Fruit fly (Drosophila melanogaster) whole organism, larva: ENCODE measurements around the gene BigH1.

Experiments
- noc ChIP-seq: fragments of 200-800 bp; sonication (Bioruptor generic); optimal IDR thresholded peaks from 3 replicates; lab custom pipeline; 2019; ENCODE audit warnings: missing biosample characterization, mild to moderate bottlenecking, missing genetic modification characterization, moderate library complexity

The BigH1 gene

DNA sequence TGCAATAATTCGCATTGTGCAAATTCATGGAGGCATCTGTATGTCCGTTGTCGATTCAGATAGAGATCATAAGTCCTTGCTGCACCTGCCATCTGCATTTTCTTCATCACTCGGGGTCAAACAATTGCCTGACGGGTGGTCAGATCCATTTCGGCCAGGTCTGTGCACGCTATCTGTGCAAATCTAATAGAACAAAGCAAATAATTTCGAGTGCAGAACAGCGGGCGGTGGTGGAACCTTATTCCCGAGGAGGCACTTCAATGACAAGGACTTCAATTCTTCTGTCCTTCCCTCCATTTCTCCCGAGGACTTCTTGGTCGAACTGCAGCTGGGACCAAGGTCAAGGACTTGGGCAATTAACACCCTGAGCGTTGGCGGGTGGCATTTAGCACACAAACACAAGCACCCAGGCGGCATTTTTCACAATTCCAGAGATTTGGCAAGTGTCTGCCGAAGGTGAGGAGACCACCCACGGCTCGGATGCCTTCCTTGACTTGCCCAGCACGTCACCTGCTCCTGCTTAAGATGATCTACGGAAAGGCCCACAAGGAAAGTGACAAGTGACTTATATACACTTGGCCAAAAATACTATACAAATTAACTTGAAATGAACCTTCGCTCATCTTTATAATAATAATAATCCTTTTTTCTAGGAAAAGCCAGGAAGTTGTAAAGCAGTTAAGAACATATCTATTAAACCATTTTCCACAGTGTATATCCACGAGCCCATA lies 16.3 kb downstream of the BigH1 start:
- TF ChIP-seq noc: no peak

DNA sequence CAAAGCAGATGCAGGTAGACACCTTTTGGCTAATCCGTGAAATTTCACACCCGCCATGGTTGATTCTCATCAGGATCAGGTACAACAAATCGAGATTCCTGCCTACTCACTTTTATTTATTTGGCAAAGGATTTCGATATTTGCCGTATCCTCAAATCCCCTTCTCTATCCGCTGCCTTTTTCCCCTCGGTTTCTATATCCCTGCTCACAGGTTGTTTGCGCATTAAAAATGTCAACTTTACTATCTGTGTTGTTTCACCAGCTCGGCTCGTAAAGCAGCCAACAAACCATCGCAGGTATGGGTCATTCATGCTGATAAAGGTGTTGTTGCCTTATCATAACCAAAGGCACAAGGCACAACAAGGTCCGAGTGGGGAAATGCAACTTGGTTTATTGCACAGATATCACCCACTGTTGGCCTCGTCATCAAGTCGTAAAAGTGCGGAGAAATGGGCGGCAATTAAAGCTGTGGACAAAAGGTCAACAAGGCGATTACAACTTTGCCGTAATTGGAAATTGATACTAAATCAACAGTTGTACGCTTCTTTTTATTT lies 16.9 kb downstream of the BigH1 start:
- no peak for TF ChIP-seq noc

DNA sequence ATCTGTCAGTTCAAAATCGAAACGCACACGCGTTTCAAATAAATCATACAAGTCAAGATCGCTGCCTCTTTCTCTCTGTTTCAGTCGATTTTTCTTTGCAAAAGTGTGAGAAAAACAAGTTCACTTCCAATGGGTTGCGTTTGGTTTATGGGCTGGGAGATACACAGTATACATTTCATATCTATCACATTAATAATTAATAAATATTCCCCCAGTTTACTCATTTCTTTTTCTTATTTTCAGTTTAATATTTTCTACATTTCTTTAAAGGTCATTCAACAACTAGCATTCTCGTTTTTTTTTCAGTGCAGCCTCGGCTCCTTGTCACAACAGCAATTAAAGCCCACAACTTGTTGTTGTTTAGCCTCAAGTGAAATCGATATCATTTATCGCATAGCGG lies 20.7 kb downstream of the BigH1 start:
- no peak for TF ChIP-seq noc

DNA sequence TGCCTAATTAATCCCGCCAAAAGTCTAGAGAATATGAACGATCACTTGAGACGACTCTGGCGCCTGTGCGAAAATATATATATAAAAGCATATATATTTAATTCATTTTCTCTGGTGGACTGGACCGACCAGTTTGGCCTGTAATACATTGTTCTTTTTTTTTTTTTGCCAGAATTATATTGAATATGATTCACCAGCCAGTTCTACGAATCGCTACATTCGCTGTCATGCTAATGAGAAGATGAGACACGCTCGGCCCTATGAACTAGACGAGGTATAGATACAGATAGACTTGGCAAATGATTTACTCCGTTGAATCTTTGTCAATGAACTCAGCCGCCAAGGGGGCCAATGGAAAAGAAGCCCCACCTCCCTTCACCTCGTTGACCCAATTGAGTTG lies 24.0 kb downstream of the BigH1 start:
- no peak for TF ChIP-seq noc

DNA sequence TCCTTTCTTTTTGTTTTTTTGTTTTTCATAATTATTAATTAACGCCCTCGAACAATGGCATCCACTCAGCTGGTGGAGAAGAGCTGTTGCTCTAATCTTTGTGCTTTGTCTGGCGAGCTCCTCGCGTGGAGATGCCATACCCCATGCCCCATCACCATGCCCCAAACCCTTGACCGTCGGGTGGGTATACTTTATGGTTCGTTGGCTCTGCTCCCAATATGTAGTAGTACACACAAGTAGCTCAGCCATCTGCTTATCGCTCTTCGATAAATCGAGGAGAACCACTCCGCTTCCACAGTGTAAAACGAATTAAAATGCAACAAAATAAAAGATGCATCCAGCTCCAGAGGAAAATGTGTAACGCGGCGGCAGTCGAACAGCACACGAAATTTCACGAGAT lies 26.8 kb downstream of the BigH1 start:
- TF ChIP-seq noc: no peak

DNA sequence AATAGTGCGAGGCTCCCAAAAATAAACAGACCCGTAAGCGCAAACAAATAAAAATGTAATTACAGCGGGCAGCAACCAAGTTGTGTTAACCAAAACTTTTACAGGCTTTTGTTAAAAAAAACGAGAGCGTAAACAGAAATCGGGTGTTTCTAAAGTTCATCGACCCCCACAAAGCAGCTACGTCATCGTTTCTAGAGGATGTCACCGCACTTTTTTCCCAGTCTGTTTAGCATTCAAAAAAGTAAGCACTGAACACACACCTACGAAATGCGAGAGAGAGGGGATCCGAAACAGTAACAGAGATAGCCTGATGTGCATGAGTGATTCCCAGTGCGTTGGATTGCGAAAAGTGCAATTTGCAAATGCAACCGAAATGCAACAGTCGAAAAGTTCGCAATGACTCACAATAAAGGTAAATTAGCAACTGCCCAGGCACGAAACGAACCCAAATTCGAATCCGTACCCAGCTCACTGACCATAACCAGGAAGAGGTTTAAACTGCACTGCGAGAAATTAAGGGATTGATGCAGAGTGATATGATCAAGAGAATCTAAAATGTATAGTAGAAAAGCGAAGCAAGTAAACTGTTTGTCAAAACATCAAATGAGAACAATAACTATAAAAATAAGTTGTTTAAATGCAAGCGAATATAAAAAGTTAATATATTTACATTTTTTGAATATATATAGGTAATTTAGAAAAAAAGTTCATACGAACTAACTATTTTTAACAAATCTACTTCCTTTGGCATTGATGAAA lies 27.9 kb downstream of the BigH1 start:
- no peak for TF ChIP-seq noc

DNA sequence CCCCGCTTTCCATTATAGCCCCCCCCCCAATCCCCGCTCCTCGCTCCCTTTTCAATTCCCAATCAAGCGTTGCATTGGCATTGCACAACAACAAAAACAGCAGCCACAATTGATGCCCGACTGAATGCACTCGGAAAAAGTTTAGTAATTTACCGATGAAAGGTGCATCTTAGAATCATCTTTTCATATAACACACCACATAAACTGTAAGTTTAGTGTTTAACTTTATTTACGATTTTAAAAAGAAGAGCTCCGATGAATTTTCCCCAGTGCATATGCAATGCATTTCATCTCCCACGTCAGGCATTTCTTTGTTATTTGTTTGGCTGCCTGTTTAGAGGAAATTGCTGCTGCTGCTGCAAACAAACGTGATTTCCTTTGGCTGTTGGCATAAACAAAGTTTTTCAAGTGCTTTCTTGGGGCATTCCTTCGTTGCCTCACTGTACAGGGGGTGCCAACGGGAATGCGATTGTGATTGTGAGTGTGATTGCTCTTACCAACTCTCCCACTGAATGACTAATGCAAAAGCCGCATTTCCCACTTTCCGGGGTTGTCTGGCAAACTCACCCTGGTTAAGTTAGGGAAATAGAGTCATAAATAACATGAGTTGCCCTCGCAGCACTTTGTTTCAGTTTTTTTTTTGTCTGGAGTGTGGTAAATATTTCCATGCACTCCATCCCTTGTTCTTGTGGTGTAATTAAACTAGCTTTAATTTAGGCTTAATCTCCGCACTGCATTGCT lies 29.1 kb downstream of the BigH1 start:
- no peak for TF ChIP-seq noc

DNA sequence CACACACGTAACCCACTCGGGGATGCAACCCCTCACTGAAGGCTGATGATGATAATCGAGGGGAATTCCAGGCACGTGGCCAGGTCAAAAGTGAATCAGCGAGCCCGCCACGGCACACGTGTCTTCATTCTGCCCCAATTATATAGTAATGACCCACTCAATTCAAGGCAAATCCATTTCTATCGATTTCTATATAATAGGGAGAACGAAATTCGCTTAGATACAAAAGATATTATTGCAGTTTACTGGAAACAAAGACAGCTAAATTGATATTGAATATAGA lies 29.7 kb downstream of the BigH1 start:
- TF ChIP-seq noc: no peak

DNA sequence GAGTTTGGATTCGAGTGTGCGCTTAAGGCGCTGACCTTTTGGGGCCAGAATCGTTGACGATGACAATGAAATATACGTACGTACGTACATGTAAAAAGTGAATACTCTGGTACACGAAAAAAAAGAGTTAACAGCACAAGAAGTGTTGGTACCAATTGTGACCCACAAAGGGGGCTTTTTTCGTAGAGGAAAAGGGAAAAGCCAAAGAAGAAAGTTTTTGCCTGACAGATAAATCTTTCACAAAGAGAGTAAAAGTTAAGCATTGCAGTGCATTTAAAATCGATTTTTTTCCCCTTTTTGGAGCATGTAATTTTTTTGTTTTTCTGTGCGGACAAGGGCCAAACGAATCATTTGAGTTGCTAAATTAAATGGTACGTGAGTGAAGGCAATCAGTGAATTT lies 31.3 kb downstream of the BigH1 start:
- TF ChIP-seq noc: no peak

DNA sequence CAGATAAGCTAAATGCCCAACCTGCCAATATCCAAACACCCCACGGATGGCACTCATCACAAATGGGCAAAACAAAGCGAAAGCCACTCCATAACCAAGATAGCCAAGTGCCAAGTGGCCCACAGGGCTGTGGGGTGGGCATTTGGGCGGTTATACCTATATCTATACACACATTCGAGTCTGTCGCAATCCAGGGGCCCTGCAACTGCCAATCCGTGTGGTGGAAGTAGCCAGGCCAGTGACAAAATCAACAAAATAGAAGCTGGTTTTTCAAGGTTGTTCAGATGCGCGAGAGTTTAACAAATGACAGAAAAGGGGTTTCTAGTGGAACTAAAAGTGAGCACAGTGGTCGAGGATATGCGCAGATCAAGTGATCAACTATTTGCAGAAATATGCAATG lies 31.8 kb downstream of the BigH1 start:
- no peak for TF ChIP-seq noc

DNA sequence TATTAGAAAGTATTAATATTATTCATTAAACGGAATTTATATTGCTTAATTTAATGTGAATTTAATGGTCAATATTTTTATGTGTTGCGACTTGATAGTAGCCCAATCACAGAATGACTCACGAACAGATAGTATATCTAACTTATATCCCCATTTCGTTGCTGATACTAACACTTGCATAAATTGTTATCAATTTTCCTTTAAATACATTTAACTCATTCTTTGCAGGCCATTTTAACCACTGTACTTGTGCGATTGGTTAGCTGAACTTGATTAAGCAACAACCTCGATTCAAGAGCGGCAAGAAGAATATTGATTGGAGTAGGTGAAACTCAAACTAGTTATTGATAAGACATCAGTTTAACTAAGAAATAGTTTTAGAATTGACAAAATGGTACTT lies 32.4 kb downstream of the BigH1 start:
- TF ChIP-seq noc: no peak

DNA sequence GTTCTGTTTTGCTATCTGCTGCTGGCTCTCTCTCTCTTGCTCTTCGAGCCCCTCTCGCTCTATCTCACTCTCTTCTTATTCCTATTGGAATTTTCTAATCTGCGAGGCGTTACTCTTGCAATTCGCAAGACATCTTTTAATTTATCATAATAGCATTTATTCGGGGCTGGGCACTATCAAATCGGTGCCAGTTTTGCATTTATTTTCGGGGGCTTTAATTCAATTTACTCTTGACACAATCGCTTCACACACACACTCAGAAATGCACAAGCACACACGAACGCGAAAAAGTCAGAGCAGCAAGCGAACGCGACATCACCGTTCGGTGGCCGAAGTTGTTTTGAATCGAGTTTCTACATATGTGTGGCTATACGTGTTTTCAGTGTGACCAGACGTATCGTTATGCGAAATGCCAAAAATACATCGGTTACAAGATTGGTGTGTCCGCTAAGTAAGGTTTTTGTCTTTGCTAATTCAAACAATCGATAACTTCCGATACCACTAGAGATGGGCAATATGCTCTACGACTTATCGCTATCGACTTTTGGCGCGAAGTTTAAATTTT lies 33.8 kb downstream of the BigH1 start, which contains the start of gene Meltrin:
Gene Meltrin, minus strand, starts transcription at position 344 of the 565 bp plus-strand sequence.
- TF ChIP-seq noc: peak; percentile 90

DNA sequence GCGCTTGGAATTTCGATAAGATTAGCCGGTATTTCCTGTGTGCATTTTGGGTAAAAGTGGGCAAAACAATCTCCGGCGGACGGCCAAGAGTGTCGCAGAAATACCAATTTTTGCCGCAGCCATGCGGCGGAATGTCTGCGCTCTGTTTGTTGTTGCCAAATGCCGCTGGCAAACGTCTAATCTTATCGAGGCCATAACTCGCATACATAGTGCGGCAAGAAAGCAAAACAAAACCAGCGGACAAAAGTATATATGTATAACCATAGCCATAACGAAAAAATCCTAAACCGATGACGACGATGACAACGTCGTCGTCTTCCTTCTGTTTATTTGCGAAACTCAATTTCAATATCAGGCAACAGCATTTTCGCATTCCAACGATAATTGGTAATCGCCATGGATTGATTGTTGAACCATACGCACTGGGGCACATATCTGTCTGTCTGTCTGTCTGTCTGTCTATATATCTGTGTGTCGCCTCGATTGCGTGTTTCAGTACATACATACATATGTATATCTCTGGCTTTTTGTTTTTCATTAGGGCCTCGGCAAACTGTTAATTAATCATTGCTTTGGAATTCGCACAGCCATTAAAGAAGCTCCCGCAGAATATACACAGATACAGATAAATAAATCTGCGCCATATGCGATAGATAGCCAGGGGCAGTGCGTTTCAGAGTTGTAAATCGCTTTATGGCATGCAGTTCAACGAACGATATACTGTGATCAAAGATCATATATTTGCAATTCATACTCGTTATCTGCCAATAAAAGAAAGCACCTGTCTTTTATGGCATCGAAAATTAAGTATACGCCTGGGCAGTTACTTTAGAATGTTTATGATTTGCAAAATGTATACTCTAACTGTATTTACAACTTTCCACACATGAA lies 40.3 kb downstream of the BigH1 start:
- peak; percentile 65 for TF ChIP-seq noc

DNA sequence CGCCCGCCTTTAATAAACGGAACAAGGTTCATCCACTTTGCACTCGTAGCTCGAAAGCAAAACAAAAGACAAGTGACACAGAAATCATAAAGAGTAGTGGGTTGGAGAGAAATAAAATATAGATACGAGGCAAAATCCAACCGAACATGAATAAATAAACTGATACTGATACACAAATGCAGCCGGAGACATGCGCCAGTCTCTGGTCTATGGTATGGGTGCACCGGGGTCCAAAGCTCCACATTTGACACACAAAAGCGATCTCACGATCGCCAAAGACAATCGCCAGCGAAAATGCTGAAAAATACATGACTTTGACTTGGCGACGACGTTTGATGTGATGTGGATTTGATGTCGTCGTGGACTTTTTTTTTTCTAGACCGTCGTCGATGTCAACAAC lies 42.0 kb downstream of the BigH1 start:
- no peak for TF ChIP-seq noc

DNA sequence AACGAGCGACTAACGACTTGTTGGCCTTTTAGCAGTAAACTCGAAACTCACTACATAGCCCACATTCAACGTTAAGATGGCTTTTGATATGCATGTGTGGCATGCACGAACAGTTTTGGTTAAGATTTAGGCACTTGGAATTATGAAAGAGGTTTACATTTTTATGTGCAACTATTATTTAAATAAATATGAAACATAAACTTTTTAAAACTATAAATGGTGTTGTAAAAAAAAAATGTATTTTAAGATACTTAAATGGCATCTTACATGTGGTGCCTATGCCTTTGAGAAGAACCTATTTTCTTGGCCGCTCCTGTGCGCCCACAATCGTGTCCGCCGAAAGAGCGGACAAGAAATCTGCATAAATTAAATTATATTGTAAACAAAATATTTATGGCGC lies 43.1 kb downstream of the BigH1 start:
- no peak for TF ChIP-seq noc

DNA sequence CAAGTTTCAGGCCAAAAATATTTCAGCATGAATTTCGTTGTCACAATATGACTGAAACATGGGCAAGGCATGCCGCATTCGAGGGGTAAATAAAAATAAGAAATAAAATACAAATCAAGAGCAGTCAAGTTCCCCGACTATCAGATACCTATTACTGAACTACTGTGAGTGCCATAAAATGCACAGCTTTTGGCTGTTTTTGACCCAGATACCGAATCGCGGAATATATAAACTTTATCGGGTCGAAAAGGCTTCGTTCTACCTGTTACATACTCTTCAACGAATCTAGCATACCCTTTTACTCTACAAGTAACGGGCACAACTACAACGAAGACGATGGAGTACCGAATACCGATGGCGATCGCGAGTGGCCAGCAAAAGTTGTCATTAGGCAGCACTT lies 43.6 kb downstream of the BigH1 start:
- peak; percentile 68 for TF ChIP-seq noc
